Worm (Caenorhabditis elegans) whole organism, L1 larva: Measurements from ENCODE around the gene F59F5.5.

Experiments
- C04F5.9 ChIP-seq: sonication (generic microtip); optimal IDR thresholded peaks from 2 replicates; lab custom pipeline; 2016; ENCODE audit warnings: missing genetic modification characterization, missing compliant biosample characterization
- C16A3.4 ChIP-seq: fragments of 150-350 bp; optimal IDR thresholded peaks from 2 replicates; lab custom pipeline; 2014; ENCODE audit warnings: missing biosample characterization, missing genetic modification characterization
- C34B4.2 ChIP-seq: sonication (generic microtip); optimal IDR thresholded peaks from 2 replicates; lab custom pipeline; 2017; ENCODE audit warnings: mild to moderate bottlenecking, missing genetic modification characterization, missing compliant biosample characterization
- F16B12.6 ChIP-seq: fragments of 150-350 bp; optimal IDR thresholded peaks from 2 replicates; lab custom pipeline; 2014; ENCODE audit warnings: missing biosample characterization, missing genetic modification characterization
- Y116A8C.19 ChIP-seq: sonication (generic microtip); optimal IDR thresholded peaks from 2 replicates; lab custom pipeline; 2016; ENCODE audit warnings: missing compliant biosample characterization, missing genetic modification characterization, borderline replicate concordance
- aha-1 ChIP-seq: fragments of 150-350 bp; optimal IDR thresholded peaks from 2 replicates; lab custom pipeline; 2014; ENCODE audit warnings: missing biosample characterization, missing genetic modification characterization
- aly-2 ChIP-seq: fragments of 150-350 bp; optimal IDR thresholded peaks from 2 replicates; lab custom pipeline; 2014; ENCODE audit warnings: missing biosample characterization, missing genetic modification characterization
- blmp-1 ChIP-seq: fragments of 150-350 bp; optimal IDR thresholded peaks from 2 replicates; lab custom pipeline; 2014; ENCODE audit warnings: missing biosample characterization, missing genetic modification characterization
- ceh-82 ChIP-seq, 3 experiments: fragments of 150-350 bp in 1 of 3; sonication (generic microtip) in 2 of 3; optimal IDR thresholded peaks; 2 replicates each; lab custom pipeline; 2014 to 2017; ENCODE audit warnings: missing biosample characterization in 3 of 3, missing genetic modification characterization in 3 of 3
- ceh-90 ChIP-seq: sonication (generic microtip); optimal IDR thresholded peaks from 2 replicates; lab custom pipeline; 2016; ENCODE audit warnings: missing genetic modification characterization, missing compliant biosample characterization
- dpl-1 ChIP-seq, 3 experiments: fragments of 150-350 bp in 2 of 3; sonication (generic microtip) in 1 of 3; optimal IDR thresholded peaks; 2 replicates each; lab custom pipeline; 2014 to 2017; ENCODE audit warnings: missing biosample characterization in 3 of 3, missing genetic modification characterization in 3 of 3, missing genetic modification reagents in 3 of 3
- efl-3 ChIP-seq: fragments of 200-800 bp; sonication (Bioruptor generic); optimal IDR thresholded peaks from 2 replicates; lab custom pipeline; 2018; ENCODE audit warnings: mild to moderate bottlenecking, missing genetic modification characterization, missing compliant biosample characterization
- egl-27 ChIP-seq, 2 experiments: fragments of 150-350 bp in 1 of 2; sonication (generic microtip); optimal IDR thresholded peaks; 3 replicates each; lab custom pipeline; 2017 to 2018; ENCODE audit warnings: missing biosample characterization in 2 of 2, missing genetic modification characterization in 2 of 2, missing genetic modification reagents in 2 of 2
- elt-2 ChIP-seq: sonication (generic microtip); optimal IDR thresholded peaks from 2 replicates; lab custom pipeline; 2016; ENCODE audit warnings: missing genetic modification characterization, mild to moderate bottlenecking, inconsistent platforms, missing compliant biosample characterization, missing genetic modification reagents
- elt-3 ChIP-seq, 6 experiments: fragments of 150-350 bp in 1 of 6; sonication (generic microtip); optimal IDR thresholded peaks; 2 replicates each; lab custom pipeline; 2017 to 2018; ENCODE audit warnings: missing biosample characterization in 6 of 6, missing genetic modification characterization in 6 of 6, inconsistent platforms in 1 of 6
- fkh-8 ChIP-seq: sonication (generic microtip); optimal IDR thresholded peaks from 2 replicates; lab custom pipeline; 2016; ENCODE audit warnings: mild to moderate bottlenecking, missing genetic modification characterization, missing compliant biosample characterization
- fos-1 ChIP-seq: fragments of 150-350 bp; optimal IDR thresholded peaks from 2 replicates; lab custom pipeline; 2014; ENCODE audit warnings: missing biosample characterization, missing genetic modification characterization
- grh-1 ChIP-seq: fragments of 200-800 bp; sonication (Bioruptor generic); IDR thresholded peaks from 2 replicates; pipeline ENCODE4 v1.3.6; 2022; ENCODE audit warnings: missing genetic modification reagents, missing genetic modification characterization, missing compliant biosample characterization
- hlh-17 ChIP-seq: fragments of 200-800 bp; sonication (Bioruptor generic); optimal IDR thresholded peaks from 2 replicates; lab custom pipeline; 2018; ENCODE audit warnings: missing genetic modification characterization, mild to moderate bottlenecking, missing compliant biosample characterization, moderate library complexity, borderline replicate concordance
- hlh-4 ChIP-seq: sonication (generic microtip); optimal IDR thresholded peaks from 2 replicates; lab custom pipeline; 2016; ENCODE audit warnings: mild to moderate bottlenecking, missing genetic modification characterization, missing compliant biosample characterization
- jun-1 ChIP-seq: fragments of 150-350 bp; optimal IDR thresholded peaks from 2 replicates; lab custom pipeline; 2014; ENCODE audit warnings: missing biosample characterization, missing genetic modification reagents, missing genetic modification characterization
- lin-13 ChIP-seq: fragments of 150-350 bp; optimal IDR thresholded peaks from 2 replicates; lab custom pipeline; 2014; ENCODE audit warnings: missing biosample characterization, missing genetic modification reagents, missing genetic modification characterization
- lin-14 ChIP-seq: fragments of 200-800 bp; sonication (Bioruptor generic); optimal IDR thresholded peaks from 2 replicates; lab custom pipeline; 2018; ENCODE audit warnings: mild to moderate bottlenecking, missing genetic modification characterization, moderate library complexity, missing compliant biosample characterization
- lin-15B ChIP-seq: fragments of 150-350 bp; sonication (generic microtip); optimal IDR thresholded peaks from 3 replicates; lab custom pipeline; 2014; ENCODE audit warnings: missing biosample characterization, missing genetic modification characterization
- lin-35 ChIP-seq, 2 experiments: fragments of 150-350 bp; optimal IDR thresholded peaks; 2 replicates each; lab custom pipeline; 2014; ENCODE audit warnings: missing biosample characterization in 2 of 2, missing genetic modification characterization in 2 of 2, missing genetic modification reagents in 2 of 2
- lin-39 ChIP-seq: fragments of 150-350 bp; optimal IDR thresholded peaks from 2 replicates; lab custom pipeline; 2014; ENCODE audit warnings: missing biosample characterization, missing genetic modification reagents, missing genetic modification characterization
- lsy-2 ChIP-seq, 2 experiments: fragments of 150-350 bp; optimal IDR thresholded peaks; 2 replicates each; lab custom pipeline; 2014; ENCODE audit warnings: missing biosample characterization in 2 of 2, missing genetic modification characterization in 2 of 2
- mab-9 ChIP-seq: fragments of 200-800 bp; sonication (Bioruptor generic); IDR thresholded peaks from 2 replicates; pipeline ENCODE4 v1.3.6; 2022; ENCODE audit warnings: missing genetic modification reagents, missing genetic modification characterization, missing compliant biosample characterization
- mef-2 ChIP-seq: fragments of 150-350 bp; optimal IDR thresholded peaks from 2 replicates; lab custom pipeline; 2014; ENCODE audit warnings: missing biosample characterization, missing genetic modification characterization
- nhr-12 ChIP-seq: sonication (generic microtip); optimal IDR thresholded peaks from 2 replicates; lab custom pipeline; 2017; ENCODE audit warnings: missing biosample characterization, missing genetic modification characterization
- nhr-237 ChIP-seq: fragments of 150-350 bp; optimal IDR thresholded peaks from 2 replicates; lab custom pipeline; 2014; ENCODE audit warnings: missing biosample characterization, missing genetic modification characterization
- nhr-47 ChIP-seq: sonication (generic microtip); optimal IDR thresholded peaks from 2 replicates; lab custom pipeline; 2016; ENCODE audit warnings: mild to moderate bottlenecking, missing genetic modification characterization, moderate library complexity, missing compliant biosample characterization
- nhr-71 ChIP-seq: sonication (generic microtip); optimal IDR thresholded peaks from 2 replicates; lab custom pipeline; 2016; ENCODE audit warnings: mild to moderate bottlenecking, missing genetic modification characterization, moderate library complexity, missing compliant biosample characterization
- nhr-84 ChIP-seq: sonication (generic microtip); optimal IDR thresholded peaks from 2 replicates; lab custom pipeline; 2017; ENCODE audit warnings: missing biosample characterization, missing genetic modification characterization
- nhr-85 ChIP-seq: sonication (generic microtip); peaks from one replicate; lab custom pipeline; 2016; ENCODE audit warnings: missing genetic modification characterization, inconsistent platforms, missing compliant biosample characterization
- nhr-90 ChIP-seq: sonication (generic microtip); optimal IDR thresholded peaks from 2 replicates; lab custom pipeline; 2016; ENCODE audit warnings: mild to moderate bottlenecking, missing genetic modification characterization, missing compliant biosample characterization; ENCODE audit not compliant: poor library complexity
- pag-3 ChIP-seq: sonication (generic microtip); optimal IDR thresholded peaks from 2 replicates; lab custom pipeline; 2017; ENCODE audit warnings: missing genetic modification characterization, mild to moderate bottlenecking, missing compliant biosample characterization, antibody characterized with exemption, borderline replicate concordance; ENCODE audit not compliant: insufficient read depth
- pqm-1 ChIP-seq: sonication (generic microtip); optimal IDR thresholded peaks from 3 replicates; lab custom pipeline; 2017; ENCODE audit warnings: missing biosample characterization, missing genetic modification characterization
- skn-1 ChIP-seq: fragments of 150-350 bp; optimal IDR thresholded peaks from 2 replicates; lab custom pipeline; 2014; ENCODE audit warnings: missing biosample characterization, missing genetic modification characterization
- snpc-4 ChIP-seq: fragments of 150-350 bp; optimal IDR thresholded peaks from 2 replicates; lab custom pipeline; 2014; ENCODE audit warnings: missing biosample characterization, missing genetic modification characterization
- snu-23 ChIP-seq: sonication (generic microtip); optimal IDR thresholded peaks from 2 replicates; lab custom pipeline; 2016; ENCODE audit warnings: missing genetic modification characterization, missing compliant biosample characterization
- sox-4 ChIP-seq: sonication (generic microtip); optimal IDR thresholded peaks from 2 replicates; lab custom pipeline; 2016; ENCODE audit warnings: missing genetic modification characterization, missing compliant biosample characterization
- sptf-1 ChIP-seq: fragments of 150-350 bp; optimal IDR thresholded peaks from 2 replicates; lab custom pipeline; 2014; ENCODE audit warnings: missing biosample characterization, missing genetic modification characterization
- sup-37 ChIP-seq: fragments of 200-800 bp; sonication (Bioruptor generic); optimal IDR thresholded peaks from 2 replicates; lab custom pipeline; 2018; ENCODE audit warnings: mild to moderate bottlenecking, missing genetic modification characterization, missing compliant biosample characterization
- swsn-7 ChIP-seq: sonication (generic microtip); optimal IDR thresholded peaks from 2 replicates; lab custom pipeline; 2016; ENCODE audit warnings: missing genetic modification characterization, missing compliant biosample characterization
- tlp-1 ChIP-seq: fragments of 150-350 bp; optimal IDR thresholded peaks from 2 replicates; lab custom pipeline; 2014; ENCODE audit warnings: missing biosample characterization, missing genetic modification characterization
- unc-130 ChIP-seq: fragments of 150-350 bp; optimal IDR thresholded peaks from 2 replicates; lab custom pipeline; 2017; ENCODE audit warnings: missing biosample characterization, missing genetic modification characterization, inconsistent platforms
- unc-62 ChIP-seq: fragments of 150-350 bp; optimal IDR thresholded peaks from 2 replicates; lab custom pipeline; 2014; ENCODE audit warnings: missing biosample characterization, missing genetic modification reagents, missing genetic modification characterization
- unc-86 ChIP-seq: sonication (generic microtip); optimal IDR thresholded peaks from 2 replicates; lab custom pipeline; 2016; ENCODE audit warnings: missing genetic modification characterization, missing compliant biosample characterization
- unc-98 ChIP-seq: fragments of 200-800 bp; sonication (Bioruptor generic); IDR thresholded peaks from 2 replicates; pipeline ENCODE4 v1.3.6; 2022; ENCODE audit warnings: missing genetic modification characterization, missing compliant biosample characterization
- vab-15 ChIP-seq: sonication (generic microtip); optimal IDR thresholded peaks from 2 replicates; lab custom pipeline; 2017; ENCODE audit warnings: missing genotype, mild to moderate bottlenecking, missing genetic modification characterization, missing compliant biosample characterization
- zip-4 ChIP-seq: fragments of 200-800 bp; sonication (Bioruptor generic); optimal IDR thresholded peaks from 2 replicates; lab custom pipeline; 2018; ENCODE audit warnings: mild to moderate bottlenecking, missing genetic modification characterization, moderate library complexity, missing compliant biosample characterization
- ztf-4 ChIP-seq: fragments of 150-350 bp; optimal IDR thresholded peaks from 2 replicates; lab custom pipeline; 2014; ENCODE audit warnings: missing biosample characterization, missing genetic modification characterization

Gene F59F5.5

DNA sequence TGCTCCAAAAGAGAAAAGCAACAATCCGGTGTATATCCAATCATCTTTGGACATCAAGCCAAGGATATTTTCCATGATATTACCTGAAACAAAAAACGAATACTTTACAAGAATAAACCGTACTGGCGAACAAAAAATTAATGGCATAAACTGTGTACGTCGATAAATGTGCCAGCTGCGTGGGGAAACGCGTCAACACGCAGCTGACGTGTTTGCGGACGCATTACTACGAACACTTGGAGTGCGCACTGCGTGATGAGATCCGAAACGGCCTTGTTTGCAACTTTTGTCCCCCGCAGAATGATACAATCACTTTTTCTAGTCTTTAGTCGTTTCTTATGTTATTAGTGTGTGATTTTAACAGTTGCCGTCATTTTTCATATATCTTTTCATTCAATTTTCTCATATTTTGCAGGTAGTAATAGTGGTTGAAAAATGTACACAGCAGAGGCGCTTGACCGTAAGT is 21.3 kb upstream of the F59F5.5 start, which contains the start of the genes mboa-7 and git-1:
Gene mboa-7 (minus strand): TSS at position 83 of the 466 bp plus-strand sequence.
Gene git-1 (plus strand): TSS at position 416 of the 466 bp plus-strand sequence.
- TF ChIP-seq elt-3 (tag; optimal IDR thresholded peaks at IDR 0.05; lab: Kevin White, UChicago) (peak in 3 of 6 experiments; percentile 30 to 74 (median 57)), lin-13 (no peak), unc-86 (tag; lab: Kevin White, UChicago) (no peak), fkh-8 (tag; lab: Kevin White, UChicago) (peak; percentile 17), nhr-84 (tag; lab: Kevin White, UChicago) (no peak), aha-1 (tag; lab: Kevin White, UChicago) (no peak), elt-2 (tag; lab: Kevin White, UChicago) (no peak), ceh-90 (tag; lab: Kevin White, UChicago) (no peak), lsy-2 (tag; optimal IDR thresholded peaks at IDR 0.05; lab: Kevin White, UChicago) (peak; percentile 66 to 73), swsn-7 (tag; lab: Kevin White, UChicago) (peak; percentile 61), nhr-71 (tag; lab: Kevin White, UChicago) (peak; percentile 74), nhr-237 (tag; lab: Kevin White, UChicago) (no peak), fos-1 (tag; lab: Kevin White, UChicago) (no peak), unc-62 (GFP tag; lab: Kevin White, UChicago) (no peak), snpc-4 (tag; lab: Kevin White, UChicago) (no peak), efl-3 (GFP tag; lab: Kevin White, UChicago) (no peak), lin-14 (GFP tag; lab: Kevin White, UChicago) (peak; percentile 92), grh-1 (GFP tag; lab: Robert Waterston, UW) (peak; percentile 42; the same call in 1 of the 2 replicates), ztf-4 (tag; lab: Kevin White, UChicago) (no peak), sptf-1 (tag; lab: Kevin White, UChicago) (no peak), tlp-1 (no peak), lin-15B (no peak), egl-27 (tag; optimal IDR thresholded peaks at IDR 0.05; lab: Kevin White, UChicago) (no peak), nhr-85 (no peak), nhr-90 (tag; lab: Kevin White, UChicago) (peak; percentile 51), pag-3 (tag; lab: Kevin White, UChicago) (no peak), aly-2 (tag; lab: Kevin White, UChicago) (no peak), nhr-12 (tag; lab: Kevin White, UChicago) (no peak), hlh-17 (GFP tag; lab: Kevin White, UChicago) (no peak), pqm-1 (tag; lab: Kevin White, UChicago) (no peak), lin-35 (GFP tag; optimal IDR thresholded peaks at IDR 0.05; lab: Kevin White, UChicago) (peak; percentile 42 to 81), lin-39 (tag; lab: Kevin White, UChicago) (no peak), vab-15 (tag; lab: Kevin White, UChicago) (peak; percentile 15), C16A3.4 (tag; lab: Kevin White, UChicago) (peak; percentile 71), unc-98 (GFP tag; lab: Robert Waterston, UW) (no peak), sox-4 (tag; lab: Kevin White, UChicago) (no peak), C34B4.2 (tag; lab: Kevin White, UChicago) (no peak), dpl-1 (GFP tag; optimal IDR thresholded peaks at IDR 0.05; lab: Kevin White, UChicago) (peak; percentile 35 to 54 (median 54)), mef-2 (tag; lab: Kevin White, UChicago) (no peak), mab-9 (GFP tag; lab: Robert Waterston, UW) (no peak), blmp-1 (peak; percentile 73), F16B12.6 (tag; lab: Kevin White, UChicago) (peak; percentile 25), snu-23 (GFP tag; lab: Kevin White, UChicago) (peak; percentile 79), nhr-47 (tag; lab: Kevin White, UChicago) (peak; percentile 63), zip-4 (no peak), Y116A8C.19 (tag; lab: Kevin White, UChicago) (no peak), sup-37 (no peak), C04F5.9 (tag; lab: Kevin White, UChicago) (no peak), hlh-4 (no peak), unc-130 (peak; percentile 66), jun-1 (tag; lab: Kevin White, UChicago) (no peak), skn-1 (tag; lab: Kevin White, UChicago) (peak; percentile 37), ceh-82 (tag; optimal IDR thresholded peaks at IDR 0.05; lab: Kevin White, UChicago) (peak in 1 of 3 experiments; percentile 61)
